Fruit fly (Drosophila melanogaster) whole organism, embryonic: ENCODE measurements around the gene nop5.
A peak's percentile ranks its signal among the peaks of the same experiment; 100 is the strongest.

Experiments used
- BEAF-32 ChIP-seq: fragments of 200-800 bp; sonication (Bioruptor generic); optimal IDR thresholded peaks from 3 replicates; lab custom pipeline; 2017; ENCODE audit warnings: missing biosample characterization, missing genetic modification characterization, mild to moderate bottlenecking, moderate library complexity, missing genetic modification reagents
- CG10267 ChIP-seq: fragments of 200-800 bp; sonication (Bioruptor generic); optimal IDR thresholded peaks from 2 replicates; lab custom pipeline; 2018; ENCODE audit warnings: missing biosample characterization, mild to moderate bottlenecking, missing genetic modification characterization, moderate library complexity
- CG12391 ChIP-seq: fragments of 200-800 bp; sonication (Bioruptor generic); optimal IDR thresholded peaks from 3 replicates; lab custom pipeline; 2018; ENCODE audit warnings: missing biosample characterization, mild to moderate bottlenecking, missing genetic modification characterization, moderate library complexity
- CG12659 ChIP-seq: fragments of 200-800 bp; sonication (Bioruptor generic); optimal IDR thresholded peaks from 3 replicates; lab custom pipeline; 2017; ENCODE audit warnings: mild to moderate bottlenecking, missing biosample characterization, missing genetic modification reagents, missing genetic modification characterization
- CG13424 ChIP-seq: fragments of 200-800 bp; sonication (Bioruptor generic); optimal IDR thresholded peaks from 2 replicates; lab custom pipeline; 2019; ENCODE audit warnings: missing biosample characterization, mild to moderate bottlenecking, missing genetic modification characterization, moderate library complexity
- CG15011 ChIP-seq: fragments of 200-800 bp; sonication (Bioruptor generic); optimal IDR thresholded peaks from 3 replicates; lab custom pipeline; 2018; ENCODE audit warnings: missing biosample characterization, mild to moderate bottlenecking, missing genetic modification characterization
- CG15514 ChIP-seq: fragments of 200-800 bp; sonication (Bioruptor generic); optimal IDR thresholded peaks from 3 replicates; lab custom pipeline; 2017; ENCODE audit warnings: missing biosample characterization, missing genetic modification characterization, mild to moderate bottlenecking, moderate library complexity, missing genetic modification reagents
- CG30020 ChIP-seq: fragments of 200-800 bp; optimal IDR thresholded peaks from 2 replicates; lab custom pipeline; 2019; ENCODE audit warnings: missing biosample characterization, mild to moderate bottlenecking, missing genetic modification characterization, moderate library complexity
- CG3847 ChIP-seq: fragments of 200-800 bp; sonication (Bioruptor generic); IDR thresholded peaks from 2 replicates; pipeline ENCODE4 v1.3.6; 2022; ENCODE audit warnings: missing biosample characterization, missing genetic modification characterization
- CG6813 ChIP-seq: fragments of 200-800 bp; sonication (Bioruptor generic); optimal IDR thresholded peaks from 2 replicates; lab custom pipeline; 2017; ENCODE audit warnings: missing biosample characterization, missing genetic modification characterization, mild to moderate bottlenecking, moderate library complexity, missing genetic modification reagents
- CG8290 ChIP-seq, 3 experiments: fragments of 200-800 bp; sonication (Bioruptor generic); optimal IDR thresholded peaks; 2 replicates each; lab custom pipeline; 2016 to 2019; ENCODE audit warnings: missing biosample characterization in 3 of 3, missing genetic modification characterization in 3 of 3, mild to moderate bottlenecking in 2 of 3, moderate library complexity in 1 of 3
- CG8765 ChIP-seq: fragments of 200-800 bp; sonication (Bioruptor generic); IDR thresholded peaks from 2 replicates; pipeline ENCODE4 v1.3.6; 2022; ENCODE audit warnings: missing biosample characterization, missing genetic modification characterization
- CHES-1-like ChIP-seq: fragments of 200-800 bp; sonication (Bioruptor generic); optimal IDR thresholded peaks from 2 replicates; lab custom pipeline; 2016; ENCODE audit warnings: missing biosample characterization, missing genetic modification characterization
- CoRest ChIP-seq: fragments of 200-800 bp; sonication (Bioruptor generic); optimal IDR thresholded peaks from 3 replicates; lab custom pipeline; 2018; ENCODE audit warnings: missing biosample characterization, mild to moderate bottlenecking, missing genetic modification characterization, moderate library complexity
- Dll ChIP-seq: fragments of 200-800 bp; sonication (Bioruptor generic); IDR thresholded peaks from 4 replicates; pipeline ENCODE4 v1.3.6; 2022; ENCODE audit warnings: missing biosample characterization, missing genetic modification characterization; ENCODE audit not compliant: partially characterized antibody
- Dp ChIP-seq: fragments of 200-800 bp; sonication (Bioruptor generic); optimal IDR thresholded peaks from 2 replicates; lab custom pipeline; 2018; ENCODE audit warnings: missing biosample characterization, mild to moderate bottlenecking, missing genetic modification characterization, moderate library complexity
- Ets97D ChIP-seq: fragments of 200-800 bp; sonication (Bioruptor generic); optimal IDR thresholded peaks from 3 replicates; lab custom pipeline; 2016; ENCODE audit warnings: missing biosample characterization, missing genetic modification characterization
- Fer1 ChIP-seq: fragments of 200-800 bp; sonication (Bioruptor generic); optimal IDR thresholded peaks from 2 replicates; lab custom pipeline; 2017; ENCODE audit warnings: missing biosample characterization, mild to moderate bottlenecking, missing genetic modification characterization
- HLHmδ ChIP-seq: fragments of 200-800 bp; sonication (Bioruptor generic); optimal IDR thresholded peaks from 2 replicates; lab custom pipeline; 2018; ENCODE audit warnings: missing biosample characterization, mild to moderate bottlenecking, missing genetic modification characterization, moderate library complexity
- Lhr ChIP-seq: fragments of 200-800 bp; sonication (Bioruptor generic); optimal IDR thresholded peaks from 3 replicates; lab custom pipeline; 2017; ENCODE audit warnings: mild to moderate bottlenecking, missing biosample characterization, missing genetic modification reagents, missing genetic modification characterization
- MBD-R2 ChIP-seq: fragments of 200-800 bp; sonication (Bioruptor generic); IDR thresholded peaks from 2 replicates; pipeline ENCODE4 v1.3.6; 2022; ENCODE audit warnings: missing biosample characterization, missing genetic modification characterization
- MESR4 ChIP-seq: fragments of 200-800 bp; sonication (Bioruptor generic); optimal IDR thresholded peaks from 2 replicates; lab custom pipeline; 2018; ENCODE audit warnings: missing biosample characterization, mild to moderate bottlenecking, missing genetic modification characterization, moderate library complexity
- Med ChIP-seq: fragments of 200-800 bp; sonication (Bioruptor generic); peaks from one replicate; lab custom pipeline; 2016; ENCODE audit warnings: missing biosample characterization, missing genetic modification characterization, mild to moderate bottlenecking, inconsistent platforms, moderate library complexity
- NC2β ChIP-seq: fragments of 200-800 bp; sonication (Bioruptor generic); optimal IDR thresholded peaks from 2 replicates; lab custom pipeline; 2016; ENCODE audit warnings: missing biosample characterization, missing genetic modification characterization
- Nf-YB ChIP-seq: fragments of 200-800 bp; sonication (Bioruptor generic); optimal IDR thresholded peaks from 3 replicates; lab custom pipeline; 2019; ENCODE audit warnings: missing biosample characterization, mild to moderate bottlenecking, missing genetic modification characterization, moderate library complexity
- PHDP ChIP-seq: fragments of 200-800 bp; sonication (Bioruptor generic); optimal IDR thresholded peaks from 3 replicates; lab custom pipeline; 2018; ENCODE audit warnings: missing biosample characterization, mild to moderate bottlenecking, missing genetic modification characterization, moderate library complexity
- Sin3A ChIP-seq: fragments of >200 bp; optimal IDR thresholded peaks from 2 replicates; lab custom pipeline; 2018
- Spps ChIP-seq: fragments of 200-800 bp; sonication (Bioruptor generic); optimal IDR thresholded peaks from 2 replicates; lab custom pipeline; 2018; ENCODE audit warnings: missing biosample characterization, mild to moderate bottlenecking, missing genetic modification characterization
- Sry-δ ChIP-seq: fragments of 200-800 bp; sonication (Bioruptor generic); optimal IDR thresholded peaks from 2 replicates; lab custom pipeline; 2016; ENCODE audit warnings: missing biosample characterization, missing genetic modification characterization
- YL-1 ChIP-seq: fragments of 200-800 bp; sonication (Bioruptor generic); optimal IDR thresholded peaks from 3 replicates; lab custom pipeline; 2017; ENCODE audit warnings: missing biosample characterization, mild to moderate bottlenecking, missing genetic modification characterization
- crc ChIP-seq: fragments of 200-800 bp; sonication (Bioruptor generic); optimal IDR thresholded peaks from 2 replicates; lab custom pipeline; 2016; ENCODE audit warnings: missing biosample characterization, missing genetic modification characterization
- crp ChIP-seq, 2 experiments: fragments of 200-800 bp; sonication (Bioruptor generic); optimal IDR thresholded peaks; 2 replicates in 1 of 2; 3 replicates in 1 of 2; lab custom pipeline; 2017; ENCODE audit warnings: missing biosample characterization in 2 of 2, missing genetic modification characterization in 2 of 2, mild to moderate bottlenecking in 1 of 2, moderate library complexity in 1 of 2
- en ChIP-seq: fragments of 200-800 bp; sonication (Bioruptor generic); optimal IDR thresholded peaks from 2 replicates; lab custom pipeline; 2016; ENCODE audit warnings: missing biosample characterization, missing genetic modification characterization
- fd64A ChIP-seq: fragments of 200-800 bp; sonication (Bioruptor generic); optimal IDR thresholded peaks from 3 replicates; lab custom pipeline; 2018; ENCODE audit warnings: missing biosample characterization, mild to moderate bottlenecking, missing genetic modification characterization
- h ChIP-seq: fragments of >200 bp; optimal IDR thresholded peaks from 2 replicates; lab custom pipeline; 2017
- insv ChIP-seq, 2 experiments: fragments of 200-800 bp; sonication (Bioruptor generic); optimal IDR thresholded peaks; 3 replicates each; lab custom pipeline; 2016 to 2018; ENCODE audit warnings: missing biosample characterization in 2 of 2, missing genetic modification characterization in 2 of 2
- kay ChIP-seq: fragments of 200-800 bp; sonication (Bioruptor generic); optimal IDR thresholded peaks from 2 replicates; lab custom pipeline; 2016; ENCODE audit warnings: missing biosample characterization, missing genetic modification characterization
- nerfin-1 ChIP-seq: fragments of 200-800 bp; sonication (Bioruptor generic); optimal IDR thresholded peaks from 3 replicates; lab custom pipeline; 2019; ENCODE audit warnings: missing biosample characterization, mild to moderate bottlenecking, missing genetic modification characterization, moderate library complexity
- nmo ChIP-seq: fragments of 200-800 bp; sonication (Bioruptor generic); optimal IDR thresholded peaks from 2 replicates; lab custom pipeline; 2018; ENCODE audit warnings: missing biosample characterization, mild to moderate bottlenecking, missing genetic modification characterization, moderate library complexity
- pan ChIP-seq, 4 experiments: fragments of >200 bp in 3 of 4; fragments of 200-800 bp in 1 of 4; sonication (Bioruptor generic) in 1 of 4; optimal IDR thresholded peaks in 3 of 4; IDR thresholded peaks in 1 of 4; 2 replicates each; pipeline versions ENCODE4 v1.3.6 to Lab custom; 2017 to 2022; ENCODE audit warnings: missing biosample characterization in 2 of 4, missing genetic modification characterization in 2 of 4, mixed read lengths in 1 of 4
- pho ChIP-seq: fragments of 200-800 bp; sonication (Bioruptor generic); optimal IDR thresholded peaks from 2 replicates; lab custom pipeline; 2016; ENCODE audit warnings: missing biosample characterization, missing genetic modification characterization
- pzg ChIP-seq: fragments of 200-800 bp; sonication (Bioruptor generic); optimal IDR thresholded peaks from 3 replicates; lab custom pipeline; 2018; ENCODE audit warnings: missing biosample characterization, mild to moderate bottlenecking, missing genetic modification characterization, moderate library complexity
- sens ChIP-seq: fragments of 200-800 bp; sonication (Bioruptor generic); peaks from one replicate; lab custom pipeline; 2016; ENCODE audit warnings: missing biosample characterization, missing genetic modification characterization
- sna ChIP-seq: fragments of 200-800 bp; sonication (Bioruptor generic); IDR thresholded peaks from 2 replicates; pipeline ENCODE4 v1.3.6; 2022; ENCODE audit warnings: missing biosample characterization, missing genetic modification characterization; ENCODE audit not compliant: partially characterized antibody
- stwl ChIP-seq: fragments of 200-800 bp; sonication (Bioruptor generic); optimal IDR thresholded peaks from 3 replicates; lab custom pipeline; 2018; ENCODE audit warnings: missing biosample characterization, mild to moderate bottlenecking, missing genetic modification characterization, moderate library complexity
- trem ChIP-seq: fragments of 200-800 bp; optimal IDR thresholded peaks from 3 replicates; lab custom pipeline; 2019; ENCODE audit warnings: missing biosample characterization, mild to moderate bottlenecking, missing genetic modification characterization, moderate library complexity
- tx ChIP-seq: fragments of 200-800 bp; sonication (Bioruptor generic); optimal IDR thresholded peaks from 2 replicates; lab custom pipeline; 2016; ENCODE audit warnings: missing biosample characterization, missing genetic modification characterization
- unc-4 ChIP-seq: fragments of 200-800 bp; sonication (Bioruptor generic); IDR thresholded peaks from 2 replicates; pipeline ENCODE4 v1.3.6; 2022; ENCODE audit warnings: missing biosample characterization, missing genetic modification characterization; ENCODE audit not compliant: partially characterized antibody
- zfh2 ChIP-seq: fragments of 200-800 bp; sonication (Bioruptor generic); optimal IDR thresholded peaks from 2 replicates; lab custom pipeline; 2016; ENCODE audit warnings: missing biosample characterization, missing genetic modification characterization

The nop5 gene

DNA sequence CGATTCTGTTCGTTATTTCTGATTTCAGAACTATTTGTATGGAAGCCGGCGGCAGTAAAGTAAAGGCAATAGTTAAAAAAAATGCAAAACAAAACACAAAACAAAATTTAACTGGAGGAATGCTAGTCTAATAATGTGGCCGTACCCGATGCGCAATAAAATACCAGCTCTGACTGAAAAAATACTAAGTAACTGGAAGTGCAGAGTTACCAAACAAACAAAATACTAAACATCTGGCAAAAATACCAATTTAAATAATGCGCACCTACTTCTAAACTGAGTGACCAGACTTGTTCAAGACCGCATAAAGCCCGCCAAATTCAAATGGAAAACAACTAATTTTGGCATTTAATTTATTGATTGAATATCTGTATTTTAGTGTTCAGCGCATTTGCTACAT, 4.6 kb downstream of the nop5 start, which contains the start of gene Wee1 (continued):
- TF ChIP-seq BEAF-32 (GFP tag; lab: Kevin White, UChicago) (peak; percentile 47), Dll (GFP tag; lab: Robert Waterston, UW) (0 out of 4 replicates have a peak, but pooled peaks have one; percentile 15), fd64A (no peak), unc-4 (GFP tag; lab: Robert Waterston, UW) (peak; percentile 16; the same call in 1 of the 2 replicates), CG3847 (GFP tag; lab: Robert Waterston, UW) (peak; percentile 71), CG10267 (tag; lab: Kevin White, UChicago) (peak; percentile 60), MESR4 (GFP tag; lab: Kevin White, UChicago) (peak; percentile 59), Dp (GFP tag; lab: Kevin White, UChicago) (peak; percentile 95), NC2β (GFP tag; lab: Kevin White, UChicago) (peak; percentile 8), Nf-YB (GFP tag; lab: Kevin White, UChicago) (no peak), Spps (tag; lab: Kevin White, UChicago) (no peak), CG15514 (GFP tag; lab: Kevin White, UChicago) (peak; percentile 51), Med (GFP tag; lab: Kevin White, UChicago) (peak; percentile 69), YL-1 (peak; percentile 75), tx (GFP tag; lab: Kevin White, UChicago) (no peak), CHES-1-like (GFP tag; lab: Kevin White, UChicago) (peak; percentile 66), crp (GFP tag; optimal IDR thresholded peaks at IDR 0.05; lab: Kevin White, UChicago) (peak in 1 of 2 experiments; percentile 7), Fer1 (GFP tag; lab: Kevin White, UChicago) (no peak), Lhr (GFP tag; lab: Kevin White, UChicago) (peak; percentile 71), sna (0 out of 2 replicates have a peak, but pooled peaks have one; percentile 25), stwl (tag; lab: Kevin White, UChicago) (peak; percentile 56), CG30020 (tag; lab: Kevin White, UChicago) (peak; percentile 28), MBD-R2 (GFP tag; lab: Robert Waterston, UW) (peak; percentile 81), CoRest (no peak), nmo (GFP tag; lab: Kevin White, UChicago) (peak; percentile 84), pzg (GFP tag; lab: Kevin White, UChicago) (peak; percentile 96), h (lab: Kevin White, UChicago) (no peak), CG12391 (tag; lab: Kevin White, UChicago) (peak; percentile 39), Sry-δ (GFP tag; lab: Kevin White, UChicago) (peak; percentile 41), trem (peak; percentile 60), sens (GFP tag; lab: Kevin White, UChicago) (peak; percentile 55), pan (optimal IDR thresholded peaks at IDR 0.05; lab: Kevin White, UChicago) (no peak), pan (GFP tag; optimal IDR thresholded peaks at IDR 0.05 in 1 of 2, IDR thresholded peaks at IDR 0.05 in 1 of 2) (no peak)

DNA sequence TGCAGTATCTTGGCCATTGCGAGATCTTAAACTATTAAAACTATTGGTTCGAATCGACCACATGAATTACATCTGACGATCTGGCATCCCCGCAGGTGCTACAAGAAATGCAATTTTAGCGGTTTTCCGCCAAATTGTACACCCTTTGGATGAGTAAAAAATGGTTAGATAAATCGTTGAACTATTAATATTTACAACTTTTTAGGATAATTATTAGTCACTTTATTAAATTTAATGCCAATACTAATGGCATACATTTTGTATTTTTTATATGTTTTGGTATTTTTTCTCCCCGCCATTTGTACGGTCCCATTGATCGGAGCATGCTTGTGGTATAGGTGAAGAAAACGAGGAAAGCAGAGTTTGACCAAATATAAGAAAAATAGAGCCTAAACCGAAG, 10.8 kb downstream of the nop5 start, which contains the start of the genes Polr1F and Rat1:
Gene Polr1F (minus strand): TSS at position 84 of the 400 bp plus-strand sequence.
Gene Rat1 (plus strand): TSS at position 323 of the 400 bp plus-strand sequence.
- peak; percentile 29 for TF ChIP-seq kay (GFP tag; lab: Kevin White, UChicago)
- TF ChIP-seq CoRest: peak; percentile 32
- TF ChIP-seq CG6813 (GFP tag; lab: Kevin White, UChicago): no peak
- peak; percentile 35 for TF ChIP-seq zfh2 (GFP tag; lab: Kevin White, UChicago)
- TF ChIP-seq PHDP: no peak
- TF ChIP-seq CG12659: peak; percentile 45
- no peak for TF ChIP-seq crc (GFP tag; lab: Kevin White, UChicago)
- no peak for TF ChIP-seq en (GFP tag; lab: Kevin White, UChicago)
- peak; percentile 39 for TF ChIP-seq pho
- peak; percentile 71 for TF ChIP-seq Sin3A (lab: Kevin White, UChicago)
- TF ChIP-seq CG15011 (GFP tag; lab: Kevin White, UChicago): no peak
- no peak for TF ChIP-seq HLHmδ (GFP tag; lab: Kevin White, UChicago)
- peak; percentile 59 for TF ChIP-seq Ets97D (GFP tag; lab: Kevin White, UChicago)
- TF ChIP-seq CG8765 (GFP tag; lab: Robert Waterston, UW): no peak
- TF ChIP-seq insv (GFP tag; optimal IDR thresholded peaks at IDR 0.05; lab: Kevin White, UChicago): no peak
- peak; percentile 64 for TF ChIP-seq Med (GFP tag; lab: Kevin White, UChicago)
- TF ChIP-seq CG8290 (GFP tag; optimal IDR thresholded peaks at IDR 0.05; lab: Kevin White, UChicago): no peak
- TF ChIP-seq CG8290 (tag; optimal IDR thresholded peaks at IDR 0.05; lab: Kevin White, UChicago): peak in 1 of 2 experiments; percentile 3
- TF ChIP-seq nerfin-1 (tag; lab: Kevin White, UChicago): peak; percentile 55
- TF ChIP-seq CG13424 (tag; lab: Kevin White, UChicago): peak; percentile 13
